Worm (Caenorhabditis elegans): ENCODE results near the gene dmsr-1.

dmsr-1 gene

ce11 chrV:11407251-11407650 is 31.3 kb upstream of the dmsr-1 start, which contains the start of gene K03B8.6:
TSS of gene K03B8.6 (plus strand) at chrV:11407584.
- TF ChIP-seq ztf-23 (GFP tag; IDR thresholded peaks at IDR 0.05) (no peak), ztf-29 (GFP tag; IDR thresholded peaks at IDR 0.05) (no peak), med-1 (GFP tag; optimal IDR thresholded peaks at IDR 0.05; ENCODE audit: insufficient read depth) (no peak), klf-2 (GFP tag; conservative IDR thresholded peaks at IDR 0.05) (no peak), T22C8.4 (GFP tag; IDR thresholded peaks at IDR 0.05) (no peak), flt-1 (GFP tag; IDR thresholded peaks at IDR 0.05) (no peak), cog-1 (tag; optimal IDR thresholded peaks at IDR 0.05) (no peak), ref-1 (GFP tag; conservative IDR thresholded peaks at IDR 0.05) (no peak), tab-1 (GFP tag; IDR thresholded peaks at IDR 0.05) (no peak)

DNA sequence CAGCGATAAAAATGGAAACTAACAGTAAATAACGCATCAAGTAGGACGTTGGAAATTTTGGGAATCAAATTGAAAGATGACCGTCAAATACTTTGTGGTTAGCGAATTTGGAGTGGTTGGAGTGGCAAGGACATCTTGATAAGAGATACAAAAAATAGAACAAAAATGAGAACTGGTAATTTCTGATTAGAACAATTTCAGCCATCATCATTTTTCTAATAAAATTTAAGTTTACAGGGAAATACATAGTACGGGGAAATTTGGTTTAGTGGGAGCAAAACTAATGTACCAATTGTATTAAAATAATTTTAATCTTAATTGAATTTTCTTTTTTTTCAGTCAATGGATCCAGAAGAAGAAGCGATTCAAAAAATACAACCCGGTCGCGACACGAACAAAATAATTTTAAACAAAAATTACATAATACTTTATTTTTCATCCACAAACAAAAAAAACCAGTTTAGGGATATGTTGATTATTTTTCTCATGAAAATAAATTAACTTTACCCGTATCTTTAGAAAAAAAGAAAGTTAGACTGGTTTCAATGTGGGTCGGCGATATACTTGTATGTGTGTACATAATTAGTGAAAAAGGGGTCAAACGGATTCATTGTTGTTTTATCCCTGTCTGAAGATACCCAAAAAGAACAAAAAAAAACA is 27.5 kb upstream of the dmsr-1 start, which contains the start of the genes K03B8.8 and grl-3:
TSS of gene K03B8.8 (minus strand) at position 101 of the 660 bp plus-strand sequence.
TSS of gene grl-3 (plus strand) at position 610 of the 660 bp plus-strand sequence.
- TF ChIP-seq cog-1 (tag; optimal IDR thresholded peaks at IDR 0.05) (no peak), klf-2 (GFP tag; conservative IDR thresholded peaks at IDR 0.05) (no peak), ztf-29 (GFP tag; IDR thresholded peaks at IDR 0.05) (no peak), tab-1 (GFP tag; IDR thresholded peaks at IDR 0.05) (no peak), med-1 (GFP tag; optimal IDR thresholded peaks at IDR 0.05; ENCODE audit: insufficient read depth) (no peak), ref-1 (GFP tag; conservative IDR thresholded peaks at IDR 0.05) (no peak)

DNA sequence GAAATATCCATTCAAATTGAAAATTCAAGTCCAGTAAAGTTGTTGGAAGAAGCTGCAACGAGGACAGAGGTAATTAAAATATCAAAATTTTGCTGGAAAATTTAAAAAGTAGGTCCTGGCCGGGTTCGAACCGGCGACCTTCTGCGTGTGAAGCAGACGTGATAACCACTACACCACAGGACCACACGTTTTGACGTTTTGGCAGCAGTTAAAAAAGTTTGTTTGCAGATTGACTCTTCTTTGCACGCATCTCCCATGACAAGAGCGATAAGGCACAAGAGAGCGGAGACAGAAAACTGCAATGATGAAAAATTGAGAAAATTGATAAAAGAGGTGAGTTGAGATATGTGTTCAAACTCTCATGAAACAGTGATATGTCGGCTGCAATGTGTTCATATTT is 26.4 kb upstream of the dmsr-1 start:
- 0 out of 2 replicates have a peak, but pooled peaks have one; percentile 20 for TF ChIP-seq ztf-23 (GFP tag; IDR thresholded peaks at IDR 0.05)
- no peak for TF ChIP-seq cog-1 (tag; optimal IDR thresholded peaks at IDR 0.05)
- TF ChIP-seq flt-1 (GFP tag; IDR thresholded peaks at IDR 0.05), result no peak
- 0 out of 2 replicates have a peak, but pooled peaks have one; percentile 32 for TF ChIP-seq ref-1 (GFP tag; conservative IDR thresholded peaks at IDR 0.05)

- TF ChIP-seq klf-2 (GFP tag; conservative IDR thresholded peaks at IDR 0.05) (no peak), med-1 (GFP tag; optimal IDR thresholded peaks at IDR 0.05; ENCODE audit: insufficient read depth) (no peak), flt-1 (GFP tag; IDR thresholded peaks at IDR 0.05) (no peak)
Observed at ce11 chrV:11415059-11415458, 23.5 kb upstream of the dmsr-1 start, which contains the start of gene deg-3. TSS of gene deg-3 (minus strand) at chrV:11415159.

DNA sequence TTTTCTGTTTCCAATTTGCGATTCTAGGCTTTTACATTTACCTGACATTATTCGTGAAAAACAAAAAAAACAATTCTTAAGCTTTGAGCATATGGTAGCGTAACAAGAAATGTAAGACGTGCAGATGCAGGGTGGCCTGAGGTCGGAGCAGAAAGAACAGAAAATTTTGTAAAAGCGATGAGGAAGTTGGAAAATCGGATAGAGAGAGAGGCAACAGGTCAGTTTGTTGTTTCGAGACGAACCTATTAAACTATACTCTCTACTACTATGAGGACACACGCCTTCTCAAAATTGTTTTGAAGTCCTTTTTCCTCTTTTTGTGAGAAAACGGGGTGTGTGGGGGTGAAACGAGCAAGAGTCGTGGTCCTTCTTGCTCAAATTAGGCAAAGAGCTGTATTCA is 17.0 kb upstream of the dmsr-1 start, which contains the start of gene des-2:
TSS of gene des-2 (minus strand) at position 101 of the 400 bp plus-strand sequence.
- TF ChIP-seq ztf-23 (GFP tag; IDR thresholded peaks at IDR 0.05) (no peak), T22C8.4 (GFP tag; IDR thresholded peaks at IDR 0.05) (no peak), tab-1 (GFP tag; IDR thresholded peaks at IDR 0.05) (no peak), ref-1 (GFP tag; conservative IDR thresholded peaks at IDR 0.05) (no peak), cog-1 (tag; optimal IDR thresholded peaks at IDR 0.05) (no peak), klf-2 (GFP tag; conservative IDR thresholded peaks at IDR 0.05) (no peak), ztf-29 (GFP tag; IDR thresholded peaks at IDR 0.05) (no peak), flt-1 (GFP tag; IDR thresholded peaks at IDR 0.05) (no peak), med-1 (GFP tag; optimal IDR thresholded peaks at IDR 0.05; ENCODE audit: insufficient read depth) (no peak)

ce11 chrV:11424565-11424964 is 14.0 kb upstream of the dmsr-1 start, which contains the start of gene T26H10.2:
TSS of gene T26H10.2 (minus strand) at chrV:11424665.
- TF ChIP-seq ref-1 (GFP tag; conservative IDR thresholded peaks at IDR 0.05) (no peak), tab-1 (GFP tag; IDR thresholded peaks at IDR 0.05) (no peak), klf-2 (GFP tag; conservative IDR thresholded peaks at IDR 0.05) (no peak), med-1 (GFP tag; optimal IDR thresholded peaks at IDR 0.05; ENCODE audit: insufficient read depth) (no peak), flt-1 (GFP tag; IDR thresholded peaks at IDR 0.05) (no peak), ztf-23 (GFP tag; IDR thresholded peaks at IDR 0.05) (no peak), T22C8.4 (GFP tag; IDR thresholded peaks at IDR 0.05) (no peak), ztf-29 (GFP tag; IDR thresholded peaks at IDR 0.05) (no peak), cog-1 (tag; optimal IDR thresholded peaks at IDR 0.05) (no peak)

- TF ChIP-seq klf-2 (GFP tag; conservative IDR thresholded peaks at IDR 0.05) (no peak), ztf-29 (GFP tag; IDR thresholded peaks at IDR 0.05) (no peak), T22C8.4 (GFP tag; IDR thresholded peaks at IDR 0.05) (no peak), cog-1 (tag; optimal IDR thresholded peaks at IDR 0.05) (no peak), med-1 (GFP tag; optimal IDR thresholded peaks at IDR 0.05; ENCODE audit: insufficient read depth) (no peak), ref-1 (GFP tag; conservative IDR thresholded peaks at IDR 0.05) (no peak)
Observed at ce11 chrV:11428728-11429127, 9.8 kb upstream of the dmsr-1 start.

DNA sequence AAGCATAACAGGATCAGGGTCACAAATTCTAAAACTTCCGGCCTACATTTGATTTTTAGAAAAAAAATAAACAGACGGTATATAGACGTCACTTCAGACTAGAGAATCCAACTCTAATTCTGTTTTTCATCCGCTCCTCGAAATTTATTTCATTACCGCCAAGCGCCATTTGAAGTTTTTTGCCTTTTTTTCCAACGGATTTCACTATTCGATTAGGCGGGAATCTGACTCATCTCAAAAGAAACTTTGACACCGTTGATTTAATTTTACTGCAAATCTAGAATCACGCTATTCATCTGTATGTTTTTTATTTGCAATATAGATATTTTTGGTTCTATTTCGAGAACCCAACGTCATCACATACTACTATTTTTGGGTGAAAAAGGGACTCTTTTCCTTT is 7.7 kb upstream of the dmsr-1 start:
- TF ChIP-seq med-1 (GFP tag; optimal IDR thresholded peaks at IDR 0.05; ENCODE audit: insufficient read depth) (no peak), ztf-29 (GFP tag; IDR thresholded peaks at IDR 0.05) (no peak), ztf-23 (GFP tag; IDR thresholded peaks at IDR 0.05) (no peak), ref-1 (GFP tag; conservative IDR thresholded peaks at IDR 0.05) (no peak), T22C8.4 (GFP tag; IDR thresholded peaks at IDR 0.05) (no peak), flt-1 (GFP tag; IDR thresholded peaks at IDR 0.05) (no peak), tab-1 (GFP tag; IDR thresholded peaks at IDR 0.05) (no peak), klf-2 (GFP tag; conservative IDR thresholded peaks at IDR 0.05) (no peak), cog-1 (tag; optimal IDR thresholded peaks at IDR 0.05) (no peak)

ce11 chrV:11435242-11435641 is 3.3 kb upstream of the dmsr-1 start:
- TF ChIP-seq med-1 (GFP tag; optimal IDR thresholded peaks at IDR 0.05; ENCODE audit: insufficient read depth) (no peak), T22C8.4 (GFP tag; IDR thresholded peaks at IDR 0.05) (no peak), klf-2 (GFP tag; conservative IDR thresholded peaks at IDR 0.05) (no peak), ref-1 (GFP tag; conservative IDR thresholded peaks at IDR 0.05) (no peak), ztf-29 (GFP tag; IDR thresholded peaks at IDR 0.05) (no peak), cog-1 (tag; optimal IDR thresholded peaks at IDR 0.05) (no peak), flt-1 (GFP tag; IDR thresholded peaks at IDR 0.05) (no peak), ztf-23 (GFP tag; IDR thresholded peaks at IDR 0.05) (no peak), tab-1 (GFP tag; IDR thresholded peaks at IDR 0.05) (no peak)

ce11 chrV:11436407-11436806 is 2.2 kb upstream of the dmsr-1 start:
- TF ChIP-seq flt-1 (GFP tag; IDR thresholded peaks at IDR 0.05), result no peak
- no peak for TF ChIP-seq ztf-23 (GFP tag; IDR thresholded peaks at IDR 0.05)
- no peak for TF ChIP-seq med-1 (GFP tag; optimal IDR thresholded peaks at IDR 0.05; ENCODE audit: insufficient read depth)
- TF ChIP-seq tab-1 (GFP tag; IDR thresholded peaks at IDR 0.05), result no peak
- TF ChIP-seq T22C8.4 (GFP tag; IDR thresholded peaks at IDR 0.05), result no peak
- TF ChIP-seq ztf-29 (GFP tag; IDR thresholded peaks at IDR 0.05), result no peak
- no peak for TF ChIP-seq cog-1 (tag; optimal IDR thresholded peaks at IDR 0.05)
- no peak for TF ChIP-seq klf-2 (GFP tag; conservative IDR thresholded peaks at IDR 0.05)
- no peak for TF ChIP-seq ref-1 (GFP tag; conservative IDR thresholded peaks at IDR 0.05)
